Worm (Caenorhabditis elegans) whole organism, L2 larva: ENCODE results near the gene ensh-1.

Experiments
- F13H6.1 ChIP-seq: sonication (generic microtip); optimal IDR thresholded peaks from 2 replicates; lab custom pipeline; 2016; ENCODE audit warnings: missing genetic modification characterization, missing compliant biosample characterization
- Y55F3AM.14 ChIP-seq: fragments of 200-800 bp; sonication (Bioruptor generic); optimal IDR thresholded peaks from 2 replicates; lab custom pipeline; 2018; ENCODE audit warnings: mild to moderate bottlenecking, missing genetic modification characterization, missing compliant biosample characterization
- alr-1 ChIP-seq: fragments of 150-350 bp; optimal IDR thresholded peaks from 2 replicates; lab custom pipeline; 2014; ENCODE audit warnings: missing biosample characterization, missing genetic modification characterization
- aly-2 ChIP-seq: fragments of 150-350 bp; optimal IDR thresholded peaks from 2 replicates; lab custom pipeline; 2014; ENCODE audit warnings: missing biosample characterization, missing genetic modification characterization
- ama-1 ChIP-seq: fragments of 150-350 bp; optimal IDR thresholded peaks from 2 replicates; lab custom pipeline; 2018; ENCODE audit warnings: inconsistent platforms
- blmp-1 ChIP-seq: sonication (generic microtip); optimal IDR thresholded peaks from 2 replicates; lab custom pipeline; 2017; ENCODE audit warnings: missing genetic modification characterization, mild to moderate bottlenecking, missing compliant biosample characterization, antibody characterized with exemption, moderate library complexity; ENCODE audit not compliant: insufficient read depth
- ceh-82 ChIP-seq: fragments of 150-350 bp; optimal IDR thresholded peaks from 2 replicates; lab custom pipeline; 2014; ENCODE audit warnings: missing biosample characterization, missing genetic modification characterization
- dmd-4 ChIP-seq: sonication (generic microtip); optimal IDR thresholded peaks from 2 replicates; lab custom pipeline; 2017; ENCODE audit warnings: missing biosample characterization, missing genetic modification characterization
- elt-1 ChIP-seq: fragments of 150-350 bp; optimal IDR thresholded peaks from 2 replicates; lab custom pipeline; 2014; ENCODE audit warnings: missing biosample characterization, missing genetic modification characterization
- fos-1 ChIP-seq: fragments of 150-350 bp; optimal IDR thresholded peaks from 2 replicates; lab custom pipeline; 2014; ENCODE audit warnings: missing biosample characterization, missing genetic modification characterization
- gmeb-1 ChIP-seq: fragments of 150-350 bp; optimal IDR thresholded peaks from 2 replicates; lab custom pipeline; 2014; ENCODE audit warnings: missing biosample characterization, missing genetic modification characterization
- lsy-2 ChIP-seq, 2 experiments: fragments of 150-350 bp in 1 of 2; sonication (generic microtip) in 1 of 2; optimal IDR thresholded peaks; 2 replicates each; lab custom pipeline; 2014 to 2017; ENCODE audit warnings: missing biosample characterization in 2 of 2, missing genetic modification characterization in 2 of 2
- mab-5 ChIP-seq: fragments of 150-350 bp; optimal IDR thresholded peaks from 2 replicates; lab custom pipeline; 2014; ENCODE audit warnings: missing biosample characterization, missing genetic modification characterization
- mbf-1 ChIP-seq: sonication (generic microtip); optimal IDR thresholded peaks from 2 replicates; lab custom pipeline; 2017; ENCODE audit warnings: missing biosample characterization, missing genetic modification characterization
- mdl-1 ChIP-seq, 2 experiments: fragments of 150-350 bp in 1 of 2; sonication (generic microtip) in 1 of 2; optimal IDR thresholded peaks; 2 replicates each; lab custom pipeline; 2017; ENCODE audit warnings: missing biosample characterization in 2 of 2, missing genetic modification characterization in 2 of 2
- nhr-10 ChIP-seq: sonication (generic microtip); optimal IDR thresholded peaks from 2 replicates; lab custom pipeline; 2017; ENCODE audit warnings: missing biosample characterization, missing genetic modification characterization
- nhr-129 ChIP-seq: fragments of 150-350 bp; optimal IDR thresholded peaks from 2 replicates; lab custom pipeline; 2014; ENCODE audit warnings: missing biosample characterization, missing genetic modification characterization
- nhr-21 ChIP-seq: fragments of 150-350 bp; optimal IDR thresholded peaks from 2 replicates; lab custom pipeline; 2014; ENCODE audit warnings: missing biosample characterization, missing genetic modification characterization
- nhr-237 ChIP-seq: fragments of 150-350 bp; optimal IDR thresholded peaks from 2 replicates; lab custom pipeline; 2014; ENCODE audit warnings: missing biosample characterization, missing genetic modification characterization
- nhr-25 ChIP-seq: fragments of 150-350 bp; sonication (generic microtip); optimal IDR thresholded peaks from 3 replicates; lab custom pipeline; 2014; ENCODE audit warnings: missing biosample characterization, missing genetic modification characterization
- nhr-6 ChIP-seq: fragments of 150-350 bp; optimal IDR thresholded peaks from 2 replicates; lab custom pipeline; 2014; ENCODE audit warnings: missing biosample characterization, missing genetic modification characterization
- nhr-77 ChIP-seq: fragments of 150-350 bp; optimal IDR thresholded peaks from 2 replicates; lab custom pipeline; 2014; ENCODE audit warnings: missing biosample characterization, missing genetic modification characterization
- peb-1 ChIP-seq: fragments of 150-350 bp; optimal IDR thresholded peaks from 2 replicates; lab custom pipeline; 2014; ENCODE audit warnings: missing biosample characterization, missing genetic modification characterization
- skn-1 ChIP-seq: sonication (generic microtip); optimal IDR thresholded peaks from 2 replicates; lab custom pipeline; 2017; ENCODE audit warnings: missing biosample characterization, missing genetic modification characterization
- sma-3 ChIP-seq: sonication (generic microtip); optimal IDR thresholded peaks from 2 replicates; lab custom pipeline; 2016; ENCODE audit warnings: missing genetic modification reagents, missing genetic modification characterization, missing compliant biosample characterization
- sma-9 ChIP-seq, 2 experiments: fragments of 150-350 bp in 1 of 2; sonication (generic microtip) in 1 of 2; optimal IDR thresholded peaks; 2 replicates each; lab custom pipeline; 2014 to 2016; ENCODE audit warnings: missing genetic modification characterization in 2 of 2, mild to moderate bottlenecking in 1 of 2, missing biosample characterization in 1 of 2, missing compliant biosample characterization in 1 of 2, missing genetic modification reagents in 1 of 2, moderate library complexity in 1 of 2
- snpc-4 ChIP-seq: fragments of 150-350 bp; optimal IDR thresholded peaks from 2 replicates; lab custom pipeline; 2014; ENCODE audit warnings: missing biosample characterization, missing genetic modification characterization
- unc-55 ChIP-seq: fragments of 150-350 bp; sonication (generic microtip); optimal IDR thresholded peaks from 3 replicates; lab custom pipeline; 2014; ENCODE audit warnings: missing biosample characterization, missing genetic modification reagents, missing genetic modification characterization
- unc-62 ChIP-seq: fragments of 150-350 bp; optimal IDR thresholded peaks from 2 replicates; lab custom pipeline; 2014; ENCODE audit warnings: missing biosample characterization, missing genetic modification reagents, missing genetic modification characterization
- zag-1 ChIP-seq: fragments of 150-350 bp; optimal IDR thresholded peaks from 2 replicates; lab custom pipeline; 2014; ENCODE audit warnings: missing biosample characterization, missing genetic modification characterization
- ztf-1 ChIP-seq: fragments of 200-800 bp; sonication (Bioruptor generic); conservative IDR thresholded peaks from 2 replicates; pipeline ENCODE4 v1.3.6; 2022; ENCODE audit warnings: missing genetic modification characterization, missing compliant biosample characterization
- ztf-11 ChIP-seq: sonication (generic microtip); optimal IDR thresholded peaks from 2 replicates; lab custom pipeline; 2017; ENCODE audit warnings: missing biosample characterization, missing genetic modification characterization
- ztf-4 ChIP-seq: fragments of 150-350 bp; optimal IDR thresholded peaks from 2 replicates; lab custom pipeline; 2014; ENCODE audit warnings: missing biosample characterization, missing genetic modification characterization

ensh-1 gene

DNA sequence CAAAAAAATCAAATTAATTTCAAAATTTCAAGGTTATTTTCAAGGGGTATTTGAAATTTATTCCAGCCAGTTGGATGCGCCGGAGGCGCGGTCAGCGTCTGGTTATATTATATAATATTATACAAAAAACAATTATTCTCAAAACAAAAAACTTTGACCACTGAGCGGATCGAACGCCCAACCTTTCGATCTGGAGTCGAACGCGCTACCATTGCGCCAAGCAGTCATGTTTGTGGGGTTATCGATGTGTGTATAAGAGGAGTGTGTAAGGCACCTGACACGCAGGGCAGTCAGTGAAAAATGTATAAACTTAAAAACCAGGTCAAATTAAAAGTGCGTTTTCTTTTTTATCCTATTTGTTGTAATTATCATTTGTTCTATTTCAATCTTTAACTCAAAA lies 38.9 kb downstream of the ensh-1 start:
- TF ChIP-seq ama-1 (lab: Kevin White, UChicago): no peak
- TF ChIP-seq peb-1 (tag; lab: Kevin White, UChicago): no peak
- no peak for TF ChIP-seq sma-3 (GFP tag; lab: Kevin White, UChicago)
- TF ChIP-seq nhr-129 (tag; lab: Kevin White, UChicago): no peak
- TF ChIP-seq zag-1: no peak
- no peak for TF ChIP-seq nhr-25
- TF ChIP-seq unc-62: no peak
- TF ChIP-seq gmeb-1: peak; percentile 23
- no peak for TF ChIP-seq mab-5 (tag; lab: Kevin White, UChicago)
- no peak for TF ChIP-seq nhr-21 (tag; lab: Kevin White, UChicago)
- no peak for TF ChIP-seq snpc-4 (tag; lab: Kevin White, UChicago)
- no peak for TF ChIP-seq dmd-4
- TF ChIP-seq sma-9 (GFP tag; optimal IDR thresholded peaks at IDR 0.05; lab: Kevin White, UChicago): peak; percentile 22
- no peak for TF ChIP-seq sma-9 (tag; optimal IDR thresholded peaks at IDR 0.05; lab: Kevin White, UChicago)
- TF ChIP-seq nhr-77 (tag; lab: Kevin White, UChicago): no peak
- no peak for TF ChIP-seq F13H6.1 (tag; lab: Kevin White, UChicago)

DNA sequence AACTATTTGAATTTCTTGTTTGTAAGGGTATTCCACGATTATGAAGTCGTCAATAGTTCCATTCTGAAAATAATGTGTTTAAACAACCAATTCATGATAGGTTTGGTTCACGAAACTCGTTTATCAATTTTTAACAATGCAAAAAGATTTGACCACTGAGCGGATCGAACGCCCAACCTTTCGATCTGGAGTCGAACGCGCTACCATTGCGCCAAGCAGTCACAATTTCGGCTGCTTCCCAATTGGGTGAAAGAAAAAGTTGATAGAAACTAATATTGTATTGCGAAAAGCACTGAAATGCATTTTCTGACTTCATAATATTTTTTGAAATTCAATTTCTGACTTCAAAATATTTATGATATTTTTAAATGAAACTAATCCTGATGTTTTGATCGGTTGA lies 39.8 kb downstream of the ensh-1 start:
- TF ChIP-seq ztf-1 (GFP tag; lab: Robert Waterston, UW) (no peak), gmeb-1 (no peak), peb-1 (tag; lab: Kevin White, UChicago) (no peak), blmp-1 (tag; lab: Kevin White, UChicago) (no peak), nhr-129 (tag; lab: Kevin White, UChicago) (no peak), lsy-2 (tag; optimal IDR thresholded peaks at IDR 0.05; lab: Kevin White, UChicago) (no peak)
- TF ChIP-seq, all 48 proteins: peak for 0

DNA sequence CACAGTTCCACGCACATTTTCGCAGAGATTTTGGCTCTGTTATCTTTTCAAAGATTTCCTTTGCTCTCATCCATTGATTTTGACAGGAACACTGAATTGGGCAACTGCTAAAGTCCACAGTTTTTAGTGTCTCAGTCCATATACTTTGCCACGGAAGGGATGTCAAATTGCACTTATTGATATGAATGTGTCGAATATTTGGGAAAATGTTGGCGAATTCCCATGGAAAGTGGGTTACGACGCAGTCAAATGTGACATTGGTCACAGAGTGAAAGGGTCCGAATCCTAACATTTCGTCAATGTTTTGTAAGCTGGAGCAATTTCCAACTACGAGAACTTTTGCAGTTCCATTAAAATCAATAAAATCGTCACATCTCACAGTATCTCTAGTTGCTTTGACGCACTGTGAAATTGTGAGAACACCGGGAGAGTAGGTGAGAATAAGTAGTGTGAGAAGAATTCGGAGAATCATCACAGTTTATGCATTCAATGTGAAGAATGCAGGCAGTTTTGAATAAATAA lies 45.4 kb downstream of the ensh-1 start, which contains the start of gene trk-1:
TSS of gene trk-1 (minus strand) at position 472 of the 522 bp plus-strand sequence.
- TF ChIP-seq nhr-77 (tag; lab: Kevin White, UChicago): no peak
- TF ChIP-seq, all 48 proteins: peak for 0

DNA sequence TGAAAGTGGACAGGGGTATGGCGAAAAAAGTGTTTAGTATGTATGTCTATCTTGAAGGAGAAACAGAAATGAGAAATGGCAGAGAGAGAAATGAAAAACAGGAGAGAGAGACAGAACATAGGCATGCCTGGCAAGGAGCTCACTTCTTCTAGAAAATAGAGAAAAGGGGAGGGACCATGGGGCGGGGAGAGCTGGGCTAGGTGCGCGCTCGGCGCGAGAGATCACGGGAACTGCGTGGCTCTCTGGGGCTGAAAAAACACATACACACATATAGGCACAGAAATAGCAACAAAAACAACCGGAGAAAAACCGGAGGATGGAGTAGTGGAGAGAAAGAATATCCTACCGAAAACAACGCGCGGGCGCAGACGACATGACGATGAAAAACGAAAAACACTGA lies 46.8 kb downstream of the ensh-1 start:
- TF ChIP-seq ceh-82 (tag; lab: Kevin White, UChicago): no peak
- TF ChIP-seq dmd-4: no peak
- no peak for TF ChIP-seq nhr-237 (tag; lab: Kevin White, UChicago)
- no peak for TF ChIP-seq nhr-10
- no peak for TF ChIP-seq aly-2 (tag; lab: Kevin White, UChicago)
- no peak for TF ChIP-seq blmp-1 (tag; lab: Kevin White, UChicago)
- peak; percentile 8 for TF ChIP-seq snpc-4 (tag; lab: Kevin White, UChicago)
- peak; percentile 18 for TF ChIP-seq Y55F3AM.14
- no peak for TF ChIP-seq ztf-1 (GFP tag; lab: Robert Waterston, UW)
- TF ChIP-seq mbf-1: no peak
- no peak for TF ChIP-seq mdl-1 (tag; optimal IDR thresholded peaks at IDR 0.05; lab: Kevin White, UChicago)
- TF ChIP-seq gmeb-1: no peak
- TF ChIP-seq F13H6.1 (tag; lab: Kevin White, UChicago): peak; percentile 6
- peak in 1 of 2 experiments; percentile 15 for TF ChIP-seq lsy-2 (tag; optimal IDR thresholded peaks at IDR 0.05; lab: Kevin White, UChicago)
- peak; percentile 47 for TF ChIP-seq unc-55

DNA sequence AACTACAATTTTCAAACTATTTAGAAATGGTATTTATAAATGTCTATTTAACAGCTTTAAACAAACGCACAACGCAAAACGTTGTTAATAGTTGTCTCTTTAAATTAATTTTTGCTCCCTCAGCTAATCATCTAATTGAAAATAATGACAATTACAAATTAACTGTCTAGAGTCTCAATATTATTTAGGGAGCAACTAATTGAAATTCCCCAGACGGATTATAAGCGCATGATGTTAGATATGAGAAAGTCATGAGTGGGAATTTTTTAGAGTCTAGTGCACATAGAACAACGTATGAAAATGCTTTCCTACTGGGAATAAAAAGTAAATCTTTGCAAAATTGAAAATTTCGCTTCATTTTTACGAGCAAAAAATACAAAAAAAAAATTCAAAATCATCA lies 47.8 kb downstream of the ensh-1 start:
- no peak for TF ChIP-seq blmp-1 (tag; lab: Kevin White, UChicago)
- TF ChIP-seq nhr-6 (tag; lab: Kevin White, UChicago): no peak
- TF ChIP-seq elt-1 (tag; lab: Kevin White, UChicago): no peak
- TF ChIP-seq ztf-4 (tag; lab: Kevin White, UChicago): no peak
- no peak for TF ChIP-seq nhr-129 (tag; lab: Kevin White, UChicago)
- no peak for TF ChIP-seq mab-5 (tag; lab: Kevin White, UChicago)
- TF ChIP-seq ztf-11 (tag; lab: Kevin White, UChicago): no peak
- TF ChIP-seq unc-55: no peak
- TF ChIP-seq skn-1: no peak
- no peak for TF ChIP-seq aly-2 (tag; lab: Kevin White, UChicago)
- TF ChIP-seq fos-1: no peak
- TF ChIP-seq alr-1: no peak
- TF ChIP-seq peb-1 (tag; lab: Kevin White, UChicago): no peak
- TF ChIP-seq ceh-82 (tag; lab: Kevin White, UChicago): no peak
